Fruit fly (Drosophila melanogaster): ENCODE data around the gene out.

Gene out

DNA sequence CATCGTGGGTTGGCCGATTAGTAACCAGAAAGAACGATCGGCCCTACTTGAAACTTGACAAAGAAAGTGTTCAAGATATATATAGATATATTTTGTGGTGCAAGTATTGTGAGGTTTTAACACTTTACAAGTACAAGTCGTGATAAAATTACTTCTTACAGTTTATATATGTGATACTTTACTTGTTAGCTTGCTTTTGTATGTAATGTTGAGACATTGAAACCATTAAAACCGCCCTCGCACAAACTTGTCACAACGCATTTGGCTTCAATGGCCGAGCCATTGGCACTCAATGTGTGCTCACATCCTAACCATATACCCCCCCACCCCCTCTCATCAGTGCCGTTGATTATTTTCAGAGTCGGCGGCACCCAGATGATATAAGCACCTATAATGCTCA is 27.0 kb downstream of the out start:
- TF ChIP-seq EcR (GFP tag; optimal IDR thresholded peaks at IDR 0.05), result no peak
- no peak for TF ChIP-seq usp (GFP tag; optimal IDR thresholded peaks at IDR 0.05)
- no peak for TF ChIP-seq psq (optimal IDR thresholded peaks at IDR 0.05)
- no peak for TF ChIP-seq CG8478 (optimal IDR thresholded peaks at IDR 0.05)
- TF ChIP-seq Dll (optimal IDR thresholded peaks at IDR 0.05), result no peak
- no peak for TF ChIP-seq pan (optimal IDR thresholded peaks at IDR 0.05)

DNA sequence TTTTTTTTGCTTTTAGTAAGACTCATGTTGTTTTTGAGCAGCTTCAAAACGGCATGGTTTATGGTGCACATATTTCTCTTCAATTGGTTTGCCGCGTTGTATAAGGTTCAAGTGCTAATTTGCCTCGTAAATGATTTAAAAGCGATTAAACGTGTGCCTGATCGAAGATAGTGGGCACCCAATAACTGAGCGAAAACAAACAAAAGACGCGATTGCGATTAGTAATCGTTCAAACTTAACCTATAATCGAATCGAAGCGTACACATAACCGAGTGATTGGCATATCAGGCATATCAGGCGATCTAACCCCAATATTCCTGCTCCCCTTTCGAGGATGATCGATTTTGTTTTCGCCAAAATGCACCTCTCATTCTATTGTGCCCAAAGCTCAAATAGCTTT is 27.9 kb downstream of the out start:
- TF ChIP-seq CG8478 (optimal IDR thresholded peaks at IDR 0.05), result no peak
- TF ChIP-seq Dll (optimal IDR thresholded peaks at IDR 0.05), result no peak
- no peak for TF ChIP-seq pan (optimal IDR thresholded peaks at IDR 0.05)
- TF ChIP-seq psq (optimal IDR thresholded peaks at IDR 0.05), result no peak
- TF ChIP-seq EcR (GFP tag; optimal IDR thresholded peaks at IDR 0.05), result no peak
- no peak for TF ChIP-seq usp (GFP tag; optimal IDR thresholded peaks at IDR 0.05)

DNA sequence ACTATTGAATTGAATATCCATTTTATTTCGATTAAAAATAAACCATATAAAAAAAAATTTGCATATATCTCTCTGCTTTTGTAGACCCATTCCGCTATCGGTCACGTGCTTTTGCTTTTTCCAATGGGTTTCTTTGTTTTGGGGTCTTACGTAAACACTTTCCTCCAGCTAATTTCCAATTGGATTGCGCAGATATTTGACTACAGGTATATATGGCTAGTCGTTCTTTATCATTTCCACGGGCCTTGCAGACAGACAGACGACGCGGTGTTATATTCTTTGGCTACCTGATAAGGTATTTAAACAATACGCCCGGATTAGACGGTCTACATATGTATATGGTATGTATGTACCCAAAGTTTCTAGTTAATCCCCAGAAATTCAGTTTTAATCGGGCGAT is 28.6 kb downstream of the out start:
- no peak for TF ChIP-seq psq (optimal IDR thresholded peaks at IDR 0.05)
- TF ChIP-seq CG8478 (optimal IDR thresholded peaks at IDR 0.05), result no peak
- TF ChIP-seq EcR (GFP tag; optimal IDR thresholded peaks at IDR 0.05), result no peak
- TF ChIP-seq usp (GFP tag; optimal IDR thresholded peaks at IDR 0.05), result no peak
- TF ChIP-seq pan (optimal IDR thresholded peaks at IDR 0.05), result no peak
- TF ChIP-seq Dll (optimal IDR thresholded peaks at IDR 0.05), result no peak

DNA sequence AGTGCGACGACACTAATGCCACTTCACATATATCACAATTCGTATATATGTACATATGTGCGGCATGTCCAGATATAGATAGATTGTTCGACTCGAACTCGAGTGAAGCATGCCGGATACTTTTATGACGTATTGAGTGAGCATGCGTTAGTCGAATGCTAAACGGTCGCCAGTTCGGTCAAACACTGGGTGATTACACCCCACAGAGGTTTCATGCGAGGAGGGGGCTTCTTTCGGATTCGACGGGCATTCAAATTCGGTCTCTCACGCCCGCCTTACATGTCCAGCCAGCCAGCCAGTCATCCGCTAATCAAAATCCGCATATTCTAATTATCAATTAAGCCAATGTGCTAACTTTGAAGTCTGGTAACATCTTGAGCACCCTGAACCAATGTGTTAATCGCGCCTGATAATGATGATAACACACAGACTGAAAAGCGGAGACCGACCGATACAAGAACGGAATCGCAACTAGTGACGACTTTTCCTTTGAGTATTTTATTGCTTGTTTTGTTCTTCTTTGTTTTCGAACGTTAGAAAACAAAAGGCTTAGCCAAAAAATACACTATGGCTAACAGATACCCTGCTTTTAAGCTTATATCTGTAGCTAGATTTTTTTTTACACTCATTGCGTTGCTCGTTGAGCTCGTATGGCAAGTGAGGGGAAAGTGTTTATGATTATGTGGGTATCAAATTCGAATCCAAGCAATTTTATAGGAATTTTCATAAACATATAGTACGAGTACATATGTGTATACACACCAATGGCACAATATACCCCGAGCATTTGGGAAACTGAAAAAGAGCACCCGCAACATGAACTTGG is 29.9 kb downstream of the out start:
- no peak for TF ChIP-seq CG8478 (optimal IDR thresholded peaks at IDR 0.05)
- TF ChIP-seq pan (optimal IDR thresholded peaks at IDR 0.05), result no peak
- no peak for TF ChIP-seq Dll (optimal IDR thresholded peaks at IDR 0.05)
- no peak for TF ChIP-seq usp (GFP tag; optimal IDR thresholded peaks at IDR 0.05)
- no peak for TF ChIP-seq psq (optimal IDR thresholded peaks at IDR 0.05)
- TF ChIP-seq EcR (GFP tag; optimal IDR thresholded peaks at IDR 0.05), result no peak

DNA sequence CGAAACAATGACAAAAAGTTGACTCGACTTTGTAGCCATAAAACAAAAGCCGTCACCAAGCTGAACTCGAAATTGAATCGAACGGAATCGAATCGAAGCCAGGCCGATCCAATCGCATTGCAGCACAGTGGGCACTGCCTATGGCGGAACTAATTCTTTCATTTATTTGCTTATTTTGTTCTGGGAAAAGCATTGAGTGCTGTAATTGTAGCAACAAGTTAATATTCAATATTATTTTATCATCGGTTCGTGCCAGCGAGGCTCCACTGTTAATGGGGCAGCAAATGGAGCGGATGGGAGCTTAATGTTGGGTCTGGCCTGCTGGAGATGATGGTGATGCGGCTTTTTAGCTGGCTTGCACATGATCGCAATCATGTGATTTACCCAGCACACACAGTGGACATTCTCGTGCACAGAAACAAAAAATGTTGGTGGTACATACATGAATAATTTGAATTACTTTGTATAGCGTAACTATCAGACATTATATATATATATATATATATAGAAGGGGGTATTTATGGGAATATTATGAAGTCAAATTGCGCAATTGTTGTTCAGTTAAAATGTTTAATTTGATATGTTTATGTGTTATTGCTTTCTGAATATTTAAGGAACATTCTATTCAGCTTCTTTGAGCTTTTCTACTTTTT is 32.5 kb downstream of the out start:
- no peak for TF ChIP-seq EcR (GFP tag; optimal IDR thresholded peaks at IDR 0.05)
- no peak for TF ChIP-seq psq (optimal IDR thresholded peaks at IDR 0.05)
- TF ChIP-seq usp (GFP tag; optimal IDR thresholded peaks at IDR 0.05), result no peak
- TF ChIP-seq CG8478 (optimal IDR thresholded peaks at IDR 0.05), result no peak
- no peak for TF ChIP-seq Dll (optimal IDR thresholded peaks at IDR 0.05)

DNA sequence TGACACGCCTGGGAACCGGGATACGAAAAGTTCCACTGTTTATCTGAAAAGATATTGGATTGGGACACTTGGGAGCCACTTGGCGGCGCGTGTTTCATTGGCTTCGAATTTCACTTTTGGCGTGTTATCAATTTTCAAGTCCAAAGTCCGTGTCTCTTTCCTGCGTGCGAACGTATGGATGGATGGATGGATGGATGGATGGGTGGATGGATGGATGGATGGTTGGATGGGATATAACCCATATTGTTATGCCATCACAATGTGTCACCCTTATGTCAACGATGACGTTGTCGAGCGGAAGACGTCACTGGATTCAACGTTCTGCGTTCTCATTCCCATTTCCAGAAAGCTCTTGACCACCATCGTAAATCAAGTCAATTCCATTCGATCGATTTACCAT is 34.1 kb downstream of the out start:
- no peak for TF ChIP-seq psq (optimal IDR thresholded peaks at IDR 0.05)
- TF ChIP-seq CG8478 (optimal IDR thresholded peaks at IDR 0.05), result no peak
- no peak for TF ChIP-seq Dll (optimal IDR thresholded peaks at IDR 0.05)
- no peak for TF ChIP-seq pan (optimal IDR thresholded peaks at IDR 0.05)
- no peak for TF ChIP-seq EcR (GFP tag; optimal IDR thresholded peaks at IDR 0.05)
- TF ChIP-seq usp (GFP tag; optimal IDR thresholded peaks at IDR 0.05), result no peak

DNA sequence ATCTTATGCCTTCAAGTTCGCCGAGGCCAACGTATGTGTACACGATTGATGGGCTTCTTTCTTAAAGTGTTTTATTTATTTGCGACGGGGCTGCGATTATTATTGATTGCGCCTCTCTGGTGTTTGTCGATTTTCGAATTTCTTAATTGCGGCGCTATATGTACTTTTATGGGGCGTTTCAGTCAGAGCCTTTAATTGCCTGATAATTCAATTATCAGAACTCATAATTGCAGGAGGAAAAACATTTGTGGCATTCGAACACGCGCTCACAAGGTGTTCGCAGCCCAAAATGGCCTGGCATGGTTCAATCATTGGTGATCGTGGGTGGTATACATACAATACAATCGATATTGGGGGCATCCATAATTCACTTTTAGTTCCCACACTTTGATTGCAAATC is 35.7 kb downstream of the out start:
- TF ChIP-seq CG8478 (optimal IDR thresholded peaks at IDR 0.05), result no peak
- no peak for TF ChIP-seq EcR (GFP tag; optimal IDR thresholded peaks at IDR 0.05)

DNA sequence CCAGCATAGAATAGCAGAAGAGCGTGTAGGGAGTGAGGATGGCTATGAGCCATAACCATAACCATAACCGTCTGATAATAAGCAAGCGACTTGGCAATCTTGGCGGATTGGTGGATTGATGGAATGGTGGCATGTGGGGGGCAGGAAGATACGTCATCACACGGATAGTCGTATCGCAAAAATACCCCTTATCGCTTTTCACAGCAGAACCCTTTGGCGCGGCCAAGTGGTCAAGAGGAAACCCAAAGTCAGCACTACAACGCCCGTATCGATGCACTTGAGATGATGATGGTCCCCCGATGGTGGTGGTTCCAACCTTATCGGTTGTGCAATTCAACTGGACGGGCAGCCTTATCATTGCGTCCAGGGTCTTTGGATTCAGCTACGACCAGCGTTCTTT is 36.5 kb downstream of the out start:
- TF ChIP-seq psq (optimal IDR thresholded peaks at IDR 0.05), result no peak
- no peak for TF ChIP-seq CG8478 (optimal IDR thresholded peaks at IDR 0.05)
- TF ChIP-seq Dll (optimal IDR thresholded peaks at IDR 0.05), result no peak
- TF ChIP-seq usp (GFP tag; optimal IDR thresholded peaks at IDR 0.05), result no peak
- TF ChIP-seq pan (optimal IDR thresholded peaks at IDR 0.05), result no peak
- TF ChIP-seq EcR (GFP tag; optimal IDR thresholded peaks at IDR 0.05), result no peak

DNA sequence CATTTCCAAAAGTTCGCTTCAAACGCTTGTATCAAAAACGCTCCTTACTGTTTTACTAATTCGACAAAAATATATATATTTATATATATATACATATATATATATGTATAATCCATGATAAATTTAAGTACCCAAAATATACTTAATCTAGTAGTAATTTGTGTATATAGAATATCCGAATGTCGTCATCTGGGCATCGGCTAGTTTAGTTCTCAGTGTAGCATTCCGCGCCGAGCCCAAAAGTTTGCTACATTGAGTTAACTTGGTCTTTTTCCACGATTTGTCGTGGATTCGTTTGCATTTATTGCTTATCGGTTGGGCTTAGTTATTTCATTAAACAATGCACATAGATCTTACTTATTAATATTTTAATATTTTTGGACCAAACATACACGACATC is 40.6 kb downstream of the out start:
- TF ChIP-seq CG8478 (optimal IDR thresholded peaks at IDR 0.05), result no peak
- TF ChIP-seq Dll (optimal IDR thresholded peaks at IDR 0.05), result no peak
- TF ChIP-seq psq (optimal IDR thresholded peaks at IDR 0.05), result no peak
- TF ChIP-seq EcR (GFP tag; optimal IDR thresholded peaks at IDR 0.05), result no peak
- no peak for TF ChIP-seq pan (optimal IDR thresholded peaks at IDR 0.05)
- TF ChIP-seq usp (GFP tag; optimal IDR thresholded peaks at IDR 0.05), result no peak

DNA sequence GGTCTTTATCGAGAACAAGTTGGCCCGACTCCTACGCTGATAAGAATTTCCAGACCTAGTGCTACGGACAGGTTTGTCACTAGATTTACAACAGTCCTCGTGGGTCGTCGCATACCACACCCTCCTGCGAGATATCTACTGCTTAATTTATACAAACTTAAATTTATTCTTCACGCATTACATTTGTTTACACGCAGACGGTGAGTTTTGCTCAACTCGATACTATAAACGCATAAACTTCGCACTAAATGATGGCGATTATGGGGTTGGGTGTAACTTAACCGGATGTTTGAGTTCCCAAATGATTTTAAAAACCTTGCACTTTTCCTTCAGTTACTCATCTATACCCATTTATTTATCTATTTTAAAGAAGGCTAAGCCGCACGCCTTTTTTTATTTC is 41.2 kb downstream of the out start:
- TF ChIP-seq pan (optimal IDR thresholded peaks at IDR 0.05) (no peak), Dll (optimal IDR thresholded peaks at IDR 0.05) (no peak), usp (GFP tag; optimal IDR thresholded peaks at IDR 0.05) (no peak), psq (optimal IDR thresholded peaks at IDR 0.05) (no peak), CG8478 (optimal IDR thresholded peaks at IDR 0.05) (no peak)

DNA sequence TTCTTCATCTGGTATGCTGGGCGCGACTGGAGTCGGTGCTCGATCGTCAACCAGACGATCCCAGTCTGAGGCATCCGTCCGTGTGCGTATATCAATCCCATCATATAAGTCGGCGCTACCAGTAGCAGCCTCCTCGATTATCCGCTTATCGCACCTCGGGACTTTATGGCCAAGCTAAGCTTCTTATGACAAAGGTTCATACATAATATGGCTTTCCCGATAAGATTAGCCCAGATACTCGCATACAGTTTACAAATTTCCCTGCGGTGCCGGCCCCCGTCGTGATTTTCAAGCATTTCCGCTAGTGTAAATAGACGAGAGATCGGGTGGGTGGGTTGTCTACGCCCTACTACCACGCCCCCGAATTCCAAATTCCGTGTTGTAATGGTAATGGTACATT is 41.7 kb downstream of the out start, which contains the start of gene CG8028:
TSS of gene CG8028 (minus strand) at position 101 of the 400 bp plus-strand sequence.
- no peak for TF ChIP-seq psq (optimal IDR thresholded peaks at IDR 0.05)
- TF ChIP-seq EcR (GFP tag; optimal IDR thresholded peaks at IDR 0.05), result no peak
- TF ChIP-seq pan (optimal IDR thresholded peaks at IDR 0.05), result no peak
- no peak for TF ChIP-seq CG8478 (optimal IDR thresholded peaks at IDR 0.05)

DNA sequence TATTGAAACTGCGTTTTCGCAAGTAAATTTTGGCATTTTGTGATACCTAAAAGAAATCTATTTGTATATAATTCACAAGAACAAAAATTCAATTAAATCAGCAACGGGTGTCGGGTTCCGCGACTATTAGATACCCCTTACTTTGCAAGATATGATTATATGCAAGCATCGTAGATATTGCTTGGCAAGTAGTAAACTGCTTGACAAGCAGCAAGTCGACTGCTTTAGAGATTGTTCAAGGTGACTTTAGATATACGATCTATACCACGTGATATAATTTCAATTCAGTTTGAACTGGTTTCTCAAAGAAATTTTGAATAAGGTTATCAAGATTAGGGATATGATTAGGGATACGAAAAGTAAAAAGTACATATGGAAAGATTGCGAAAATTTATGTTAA is 43.5 kb downstream of the out start:
- TF ChIP-seq CG8478 (optimal IDR thresholded peaks at IDR 0.05), result no peak
- no peak for TF ChIP-seq pan (optimal IDR thresholded peaks at IDR 0.05)
- TF ChIP-seq EcR (GFP tag; optimal IDR thresholded peaks at IDR 0.05), result no peak
- TF ChIP-seq Dll (optimal IDR thresholded peaks at IDR 0.05), result no peak
- no peak for TF ChIP-seq psq (optimal IDR thresholded peaks at IDR 0.05)
- TF ChIP-seq usp (GFP tag; optimal IDR thresholded peaks at IDR 0.05), result no peak
